Worm (Caenorhabditis elegans) whole organism, L1 larva: ENCODE measurements around the gene brp-1.

ENCODE experiments used
- C16A3.4 ChIP-seq: fragments of 150-350 bp; optimal IDR thresholded peaks from 2 replicates; lab custom pipeline; 2014; ENCODE audit warnings: missing biosample characterization, missing genetic modification characterization
- F16B12.6 ChIP-seq: fragments of 150-350 bp; optimal IDR thresholded peaks from 2 replicates; lab custom pipeline; 2014; ENCODE audit warnings: missing biosample characterization, missing genetic modification characterization
- Y116A8C.19 ChIP-seq: sonication (generic microtip); optimal IDR thresholded peaks from 2 replicates; lab custom pipeline; 2016; ENCODE audit warnings: missing compliant biosample characterization, missing genetic modification characterization, borderline replicate concordance
- aha-1 ChIP-seq: fragments of 150-350 bp; optimal IDR thresholded peaks from 2 replicates; lab custom pipeline; 2014; ENCODE audit warnings: missing biosample characterization, missing genetic modification characterization
- alr-1 ChIP-seq: fragments of 200-800 bp; sonication (Bioruptor generic); optimal IDR thresholded peaks from 2 replicates; lab custom pipeline; 2018; ENCODE audit warnings: borderline replicate concordance, mild to moderate bottlenecking, missing genetic modification characterization, missing compliant biosample characterization
- blmp-1 ChIP-seq: fragments of 150-350 bp; optimal IDR thresholded peaks from 2 replicates; lab custom pipeline; 2014; ENCODE audit warnings: missing biosample characterization, missing genetic modification characterization
- ceh-63 ChIP-seq: fragments of 200-800 bp; sonication (Bioruptor generic); optimal IDR thresholded peaks from 2 replicates; lab custom pipeline; 2018; ENCODE audit warnings: mild to moderate bottlenecking, missing genetic modification characterization, missing compliant biosample characterization
- ceh-82 ChIP-seq, 3 experiments: fragments of 150-350 bp in 1 of 3; sonication (generic microtip) in 2 of 3; optimal IDR thresholded peaks; 2 replicates each; lab custom pipeline; 2014 to 2017; ENCODE audit warnings: missing biosample characterization in 3 of 3, missing genetic modification characterization in 3 of 3
- ces-1 ChIP-seq: fragments of 150-350 bp; optimal IDR thresholded peaks from 2 replicates; lab custom pipeline; 2014; ENCODE audit warnings: missing biosample characterization, missing genetic modification reagents, missing genetic modification characterization
- dpl-1 ChIP-seq, 3 experiments: fragments of 150-350 bp in 2 of 3; sonication (generic microtip) in 1 of 3; optimal IDR thresholded peaks; 2 replicates each; lab custom pipeline; 2014 to 2017; ENCODE audit warnings: missing biosample characterization in 3 of 3, missing genetic modification characterization in 3 of 3, missing genetic modification reagents in 3 of 3
- efl-1 ChIP-seq, 4 experiments: fragments of 150-350 bp; optimal IDR thresholded peaks in 3 of 4; peaks in 1 of 4; 1 replicate in 1 of 4; 2 replicates in 3 of 4; lab custom pipeline; 2014; ENCODE audit warnings: missing biosample characterization in 2 of 4, missing genetic modification characterization in 2 of 4, missing genetic modification reagents in 2 of 4
- efl-3 ChIP-seq: fragments of 200-800 bp; sonication (Bioruptor generic); optimal IDR thresholded peaks from 2 replicates; lab custom pipeline; 2018; ENCODE audit warnings: mild to moderate bottlenecking, missing genetic modification characterization, missing compliant biosample characterization
- egl-13 ChIP-seq: sonication (generic microtip); optimal IDR thresholded peaks from 2 replicates; lab custom pipeline; 2016; ENCODE audit warnings: missing genotype, missing genetic modification reagents, missing genetic modification characterization, missing compliant biosample characterization
- egl-27 ChIP-seq, 2 experiments: fragments of 150-350 bp in 1 of 2; sonication (generic microtip); optimal IDR thresholded peaks; 3 replicates each; lab custom pipeline; 2017 to 2018; ENCODE audit warnings: missing biosample characterization in 2 of 2, missing genetic modification characterization in 2 of 2, missing genetic modification reagents in 2 of 2
- elt-3 ChIP-seq, 6 experiments: fragments of 150-350 bp in 1 of 6; sonication (generic microtip); optimal IDR thresholded peaks; 2 replicates each; lab custom pipeline; 2017 to 2018; ENCODE audit warnings: missing biosample characterization in 6 of 6, missing genetic modification characterization in 6 of 6, inconsistent platforms in 1 of 6
- fkh-10 ChIP-seq: sonication (generic microtip); optimal IDR thresholded peaks from 2 replicates; lab custom pipeline; 2017; ENCODE audit warnings: missing biosample characterization, missing genetic modification reagents, missing genetic modification characterization
- fkh-4 ChIP-seq: sonication (generic microtip); optimal IDR thresholded peaks from 2 replicates; lab custom pipeline; 2016; ENCODE audit warnings: missing compliant biosample characterization, missing genetic modification characterization, borderline replicate concordance
- grh-1 ChIP-seq: fragments of 200-800 bp; sonication (Bioruptor generic); IDR thresholded peaks from 2 replicates; pipeline ENCODE4 v1.3.6; 2022; ENCODE audit warnings: missing genetic modification reagents, missing genetic modification characterization, missing compliant biosample characterization
- hpl-2 ChIP-seq: fragments of 150-350 bp; optimal IDR thresholded peaks from 2 replicates; lab custom pipeline; 2014; ENCODE audit warnings: missing biosample characterization, missing genetic modification reagents, missing genetic modification characterization
- irx-1 ChIP-seq: sonication (generic microtip); optimal IDR thresholded peaks from 2 replicates; lab custom pipeline; 2016; ENCODE audit warnings: missing genetic modification characterization, missing compliant biosample characterization
- isw-1 ChIP-seq: fragments of 200-800 bp; sonication (Bioruptor generic); IDR thresholded peaks from 2 replicates; pipeline ENCODE4 v1.3.6; 2022; ENCODE audit warnings: missing genetic modification characterization, missing compliant biosample characterization
- jun-1 ChIP-seq: fragments of 150-350 bp; optimal IDR thresholded peaks from 2 replicates; lab custom pipeline; 2014; ENCODE audit warnings: missing biosample characterization, missing genetic modification reagents, missing genetic modification characterization
- lin-13 ChIP-seq: fragments of 150-350 bp; optimal IDR thresholded peaks from 2 replicates; lab custom pipeline; 2014; ENCODE audit warnings: missing biosample characterization, missing genetic modification reagents, missing genetic modification characterization
- lin-39 ChIP-seq: fragments of 150-350 bp; optimal IDR thresholded peaks from 2 replicates; lab custom pipeline; 2014; ENCODE audit warnings: missing biosample characterization, missing genetic modification reagents, missing genetic modification characterization
- lir-3 ChIP-seq: sonication (generic microtip); optimal IDR thresholded peaks from 2 replicates; lab custom pipeline; 2016; ENCODE audit warnings: mild to moderate bottlenecking, missing genetic modification characterization, moderate library complexity, missing compliant biosample characterization; ENCODE audit not compliant: poor library complexity
- lsy-2 ChIP-seq, 2 experiments: fragments of 150-350 bp; optimal IDR thresholded peaks; 2 replicates each; lab custom pipeline; 2014; ENCODE audit warnings: missing biosample characterization in 2 of 2, missing genetic modification characterization in 2 of 2
- mab-9 ChIP-seq: fragments of 200-800 bp; sonication (Bioruptor generic); IDR thresholded peaks from 2 replicates; pipeline ENCODE4 v1.3.6; 2022; ENCODE audit warnings: missing genetic modification reagents, missing genetic modification characterization, missing compliant biosample characterization
- mef-2 ChIP-seq: fragments of 150-350 bp; optimal IDR thresholded peaks from 2 replicates; lab custom pipeline; 2014; ENCODE audit warnings: missing biosample characterization, missing genetic modification characterization
- mep-1 ChIP-seq: fragments of 150-350 bp; optimal IDR thresholded peaks from 2 replicates; lab custom pipeline; 2014; ENCODE audit warnings: missing biosample characterization, missing genetic modification characterization
- nhr-11 ChIP-seq: fragments of 150-350 bp; optimal IDR thresholded peaks from 2 replicates; lab custom pipeline; 2014; ENCODE audit warnings: missing biosample characterization, missing genetic modification characterization
- nhr-237 ChIP-seq: fragments of 150-350 bp; optimal IDR thresholded peaks from 2 replicates; lab custom pipeline; 2014; ENCODE audit warnings: missing biosample characterization, missing genetic modification characterization
- nhr-71 ChIP-seq: sonication (generic microtip); optimal IDR thresholded peaks from 2 replicates; lab custom pipeline; 2016; ENCODE audit warnings: mild to moderate bottlenecking, missing genetic modification characterization, moderate library complexity, missing compliant biosample characterization
- nhr-76 ChIP-seq: sonication (generic microtip); optimal IDR thresholded peaks from 2 replicates; lab custom pipeline; 2017; ENCODE audit warnings: missing biosample characterization, missing genetic modification characterization
- nhr-84 ChIP-seq: sonication (generic microtip); optimal IDR thresholded peaks from 2 replicates; lab custom pipeline; 2017; ENCODE audit warnings: missing biosample characterization, missing genetic modification characterization
- nhr-85 ChIP-seq: sonication (generic microtip); peaks from one replicate; lab custom pipeline; 2016; ENCODE audit warnings: missing genetic modification characterization, inconsistent platforms, missing compliant biosample characterization
- nhr-90 ChIP-seq: sonication (generic microtip); optimal IDR thresholded peaks from 2 replicates; lab custom pipeline; 2016; ENCODE audit warnings: mild to moderate bottlenecking, missing genetic modification characterization, missing compliant biosample characterization; ENCODE audit not compliant: poor library complexity
- rnt-1 ChIP-seq: sonication (generic microtip); optimal IDR thresholded peaks from 2 replicates; lab custom pipeline; 2016; ENCODE audit warnings: mild to moderate bottlenecking, missing genetic modification characterization, moderate library complexity, missing compliant biosample characterization
- snpc-4 ChIP-seq: fragments of 150-350 bp; optimal IDR thresholded peaks from 2 replicates; lab custom pipeline; 2014; ENCODE audit warnings: missing biosample characterization, missing genetic modification characterization
- sox-4 ChIP-seq: sonication (generic microtip); optimal IDR thresholded peaks from 2 replicates; lab custom pipeline; 2016; ENCODE audit warnings: missing genetic modification characterization, missing compliant biosample characterization
- sptf-1 ChIP-seq: fragments of 150-350 bp; optimal IDR thresholded peaks from 2 replicates; lab custom pipeline; 2014; ENCODE audit warnings: missing biosample characterization, missing genetic modification characterization
- tlp-1 ChIP-seq: fragments of 150-350 bp; optimal IDR thresholded peaks from 2 replicates; lab custom pipeline; 2014; ENCODE audit warnings: missing biosample characterization, missing genetic modification characterization
- unc-130 ChIP-seq: fragments of 150-350 bp; optimal IDR thresholded peaks from 2 replicates; lab custom pipeline; 2017; ENCODE audit warnings: missing biosample characterization, missing genetic modification characterization, inconsistent platforms
- unc-30 ChIP-seq: sonication (generic microtip); optimal IDR thresholded peaks from 2 replicates; lab custom pipeline; 2017; ENCODE audit warnings: missing biosample characterization, missing genetic modification characterization
- unc-62 ChIP-seq: fragments of 150-350 bp; optimal IDR thresholded peaks from 2 replicates; lab custom pipeline; 2014; ENCODE audit warnings: missing biosample characterization, missing genetic modification reagents, missing genetic modification characterization
- zag-1 ChIP-seq: fragments of 150-350 bp; optimal IDR thresholded peaks from 2 replicates; lab custom pipeline; 2014; ENCODE audit warnings: missing biosample characterization, missing genetic modification characterization
- ztf-11 ChIP-seq, 2 experiments: sonication (generic microtip); optimal IDR thresholded peaks; 2 replicates each; lab custom pipeline; 2016 to 2017; ENCODE audit warnings: missing genetic modification characterization in 2 of 2, missing biosample characterization in 1 of 2, missing compliant biosample characterization in 1 of 2
- ztf-4 ChIP-seq: fragments of 150-350 bp; optimal IDR thresholded peaks from 2 replicates; lab custom pipeline; 2014; ENCODE audit warnings: missing biosample characterization, missing genetic modification characterization

brp-1 gene

ce11 chrIII:11978742-11979141 is 41.6 kb upstream of the brp-1 start, which contains the start of gene Y56A3A.30:
TSS of gene Y56A3A.30 (minus strand) at chrIII:11979065.
- TF ChIP-seq Y116A8C.19 (no peak), efl-3 (no peak), ces-1 (GFP tag; lab: Kevin White, UChicago) (no peak), zag-1 (tag; lab: Kevin White, UChicago) (no peak), egl-27 (tag; optimal IDR thresholded peaks at IDR 0.05; lab: Kevin White, UChicago) (no peak), unc-30 (tag; lab: Kevin White, UChicago) (no peak), elt-3 (tag; optimal IDR thresholded peaks at IDR 0.05; lab: Kevin White, UChicago) (no peak), ceh-63 (GFP tag; lab: Kevin White, UChicago) (no peak), lin-39 (tag; lab: Kevin White, UChicago) (no peak), fkh-10 (GFP tag; lab: Kevin White, UChicago) (no peak), mep-1 (no peak), hpl-2 (GFP tag; lab: Kevin White, UChicago) (no peak), mab-9 (GFP tag; lab: Robert Waterston, UW) (no peak), egl-13 (tag; lab: Kevin White, UChicago) (no peak), lsy-2 (tag; optimal IDR thresholded peaks at IDR 0.05; lab: Kevin White, UChicago) (no peak)

- TF ChIP-seq ceh-82 (tag; optimal IDR thresholded peaks at IDR 0.05; lab: Kevin White, UChicago) (no peak), fkh-4 (tag; lab: Kevin White, UChicago) (no peak), sox-4 (tag; lab: Kevin White, UChicago) (no peak), blmp-1 (no peak), nhr-76 (tag; lab: Kevin White, UChicago) (no peak), ztf-11 (tag; optimal IDR thresholded peaks at IDR 0.05; lab: Kevin White, UChicago) (no peak), isw-1 (no peak), elt-3 (tag; optimal IDR thresholded peaks at IDR 0.05; lab: Kevin White, UChicago) (no peak), tlp-1 (tag; lab: Kevin White, UChicago) (no peak), mef-2 (tag; lab: Kevin White, UChicago) (no peak), snpc-4 (tag; lab: Kevin White, UChicago) (no peak), unc-30 (tag; lab: Kevin White, UChicago) (no peak), jun-1 (no peak), dpl-1 (GFP tag; optimal IDR thresholded peaks at IDR 0.05; lab: Kevin White, UChicago) (no peak), ztf-4 (tag; lab: Kevin White, UChicago) (no peak), lir-3 (tag; lab: Kevin White, UChicago) (no peak), irx-1 (no peak)
Observed at ce11 chrIII:11980743-11981142, 39.6 kb upstream of the brp-1 start.

- TF ChIP-seq alr-1 (tag; lab: Kevin White, UChicago) (no peak), egl-27 (tag; optimal IDR thresholded peaks at IDR 0.05; lab: Kevin White, UChicago) (no peak), efl-1 (optimal IDR thresholded peaks at IDR 0.05; lab: Kevin White, UChicago) (peak; percentile 26 to 52), efl-1 (GFP tag; optimal IDR thresholded peaks at IDR 0.05 in 1 of 2; lab: Kevin White, UChicago) (peak in 1 of 2 experiments; percentile 18), ceh-82 (tag; optimal IDR thresholded peaks at IDR 0.05; lab: Kevin White, UChicago) (peak in 1 of 3 experiments; percentile 50), blmp-1 (no peak), nhr-11 (tag; lab: Kevin White, UChicago) (no peak), lin-13 (GFP tag; lab: Kevin White, UChicago) (no peak), nhr-90 (tag; lab: Kevin White, UChicago) (no peak), nhr-84 (tag; lab: Kevin White, UChicago) (no peak), dpl-1 (GFP tag; optimal IDR thresholded peaks at IDR 0.05; lab: Kevin White, UChicago) (peak in 2 of 3 experiments; percentile 24 to 56), grh-1 (GFP tag; lab: Robert Waterston, UW) (no peak), lir-3 (tag; lab: Kevin White, UChicago) (no peak), sox-4 (tag; lab: Kevin White, UChicago) (no peak), mef-2 (tag; lab: Kevin White, UChicago) (no peak), fkh-4 (tag; lab: Kevin White, UChicago) (no peak), C16A3.4 (tag; lab: Kevin White, UChicago) (no peak), nhr-76 (tag; lab: Kevin White, UChicago) (no peak), lsy-2 (tag; optimal IDR thresholded peaks at IDR 0.05; lab: Kevin White, UChicago) (peak in 1 of 2 experiments; percentile 58), nhr-71 (tag; lab: Kevin White, UChicago) (no peak), nhr-85 (tag; lab: Kevin White, UChicago) (peak; percentile 26), unc-62 (GFP tag; lab: Kevin White, UChicago) (no peak), nhr-237 (tag; lab: Kevin White, UChicago) (no peak), unc-30 (tag; lab: Kevin White, UChicago) (no peak), efl-3 (no peak), sptf-1 (tag; lab: Kevin White, UChicago) (no peak), aha-1 (tag; lab: Kevin White, UChicago) (no peak), zag-1 (tag; lab: Kevin White, UChicago) (no peak), unc-130 (no peak), F16B12.6 (tag; lab: Kevin White, UChicago) (no peak), rnt-1 (tag; lab: Kevin White, UChicago) (no peak), ztf-4 (tag; lab: Kevin White, UChicago) (no peak)
Observed at ce11 chrIII:11981539-11981938, 38.8 kb upstream of the brp-1 start.
